Fruit fly (Drosophila melanogaster): ENCODE measurements around the gene CG7139.

DNA sequence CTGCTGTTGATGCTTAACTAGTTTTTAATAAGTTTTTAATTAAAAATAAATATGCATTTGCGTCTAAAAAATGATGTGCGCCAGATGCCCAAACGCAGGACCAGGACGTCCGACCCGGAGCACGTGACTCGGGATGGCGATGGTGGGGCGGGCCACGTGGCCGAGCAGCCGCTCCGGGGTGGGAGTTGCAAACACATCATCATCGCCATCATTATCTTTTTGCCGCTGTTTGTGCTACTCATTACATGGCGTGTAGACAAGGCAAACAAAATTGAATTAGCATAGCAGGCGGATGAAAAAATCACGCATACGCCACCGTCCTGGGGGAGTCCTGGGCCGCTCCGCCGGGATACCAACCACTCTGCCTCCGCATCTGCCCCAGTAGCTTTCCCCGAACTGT, 41.5 kb upstream of the CG7139 start:
- TF ChIP-seq usp (GFP tag; optimal IDR thresholded peaks at IDR 0.05) (no peak), sv (GFP tag; optimal IDR thresholded peaks at IDR 0.05) (no peak), Jra (GFP tag; optimal IDR thresholded peaks at IDR 0.05) (no peak), fru (GFP tag; optimal IDR thresholded peaks at IDR 0.05) (no peak), sage (GFP tag; optimal IDR thresholded peaks at IDR 0.05) (no peak), OdsH (GFP tag; optimal IDR thresholded peaks at IDR 0.05) (no peak), Vsx2 (GFP tag; optimal IDR thresholded peaks at IDR 0.05; ENCODE audit: partially characterized antibody) (no peak), dl (GFP tag; optimal IDR thresholded peaks at IDR 0.05; ENCODE audit: insufficient read depth in 1 of 2, partially characterized antibody in 2 of 2) (no peak), psq (GFP tag; optimal IDR thresholded peaks at IDR 0.05) (no peak), Myc (optimal IDR thresholded peaks at IDR 0.05) (no peak)

Measured in whole organism, wandering third instar larva.